Comparison of ENCODE assay signal across 1 fruit fly cellular context in the genomic region with DNA sequence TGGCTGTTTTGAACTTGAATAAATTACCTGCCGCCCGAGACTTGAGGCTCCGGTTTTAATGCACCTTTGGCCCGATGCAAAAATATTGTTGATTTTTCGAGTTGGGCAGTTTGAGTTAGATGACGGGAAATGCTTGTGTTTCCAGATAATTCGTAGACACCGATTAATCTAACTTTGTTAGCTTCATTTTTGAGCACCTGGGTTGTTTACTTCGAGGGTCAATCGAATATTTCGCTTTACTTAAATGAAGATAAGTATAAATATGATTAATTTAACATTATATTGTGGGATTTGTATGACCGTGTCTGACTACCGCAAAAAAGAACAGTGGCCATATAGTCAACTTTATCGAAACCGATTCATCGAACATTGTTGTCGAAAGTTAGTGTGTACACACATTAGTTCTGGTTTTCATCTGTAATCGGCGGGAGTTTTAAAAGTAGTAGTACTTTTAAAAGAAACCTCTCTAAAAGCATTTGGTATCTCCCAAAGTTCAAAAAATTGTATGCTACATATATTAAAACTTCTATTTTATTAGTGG.
TF ChIP-seq lines count a peak whose summit lies in the region.

A gene (minus strand): TSS at position 332 of the 541 bp plus-strand sequence.

TF ChIP-seq in whole organism, embryonic, 481 proteins besides CTCF, POLR2A, EP300 and RAD21 (continued from another document and continues in another):
- TF ChIP-seq CG15269 (tag; optimal IDR thresholded peaks at IDR 0.05; lab: Kevin White, UChicago) = no peak
- TF ChIP-seq nerfin-2 (GFP tag; IDR thresholded peaks at IDR 0.05; lab: Robert Waterston, UW; ENCODE audit: partially characterized antibody) = peak; percentile 73; the same call in 1 of the 2 replicates
- TF ChIP-seq esg (GFP tag; conservative IDR thresholded peaks at IDR 0.05; lab: Robert Waterston, UW) = no peak
- TF ChIP-seq CG6683 (GFP tag; optimal IDR thresholded peaks at IDR 0.05; lab: Kevin White, UChicago) = no peak
- no peak for TF ChIP-seq CkIIα-i1 (GFP tag; IDR thresholded peaks at IDR 0.05; lab: Robert Waterston, UW)
- TF ChIP-seq bowl (GFP tag; IDR thresholded peaks at IDR 0.05; lab: Robert Waterston, UW) = no peak
- TF ChIP-seq CG6813 (GFP tag; optimal IDR thresholded peaks at IDR 0.05; lab: Kevin White, UChicago) = no peak
- TF ChIP-seq bab2 (GFP tag; optimal IDR thresholded peaks at IDR 0.05; lab: Kevin White, UChicago) = no peak
- peak; percentile 72 for TF ChIP-seq YL-1 (GFP tag; optimal IDR thresholded peaks at IDR 0.05; lab: Kevin White, UChicago)
- TF ChIP-seq dimm (GFP tag; IDR thresholded peaks at IDR 0.05; lab: Robert Waterston, UW) = no peak
- TF ChIP-seq CG43689 (GFP tag; IDR thresholded peaks at IDR 0.05; lab: Robert Waterston, UW) = no peak
- TF ChIP-seq sim (GFP tag; IDR thresholded peaks at IDR 0.05; lab: Robert Waterston, UW) = no peak
- TF ChIP-seq Nf-YC (tag; optimal IDR thresholded peaks at IDR 0.05; lab: Kevin White, UChicago) = peak; percentile 24
- no peak for TF ChIP-seq grau (tag; optimal IDR thresholded peaks at IDR 0.05; lab: Kevin White, UChicago)
- no peak for TF ChIP-seq CG34376 (GFP tag; optimal IDR thresholded peaks at IDR 0.05; lab: Kevin White, UChicago)
- no peak for TF ChIP-seq Kr (GFP tag; optimal IDR thresholded peaks at IDR 0.05; lab: Kevin White, UChicago)
- no peak for TF ChIP-seq ac (GFP tag; optimal IDR thresholded peaks at IDR 0.05; lab: Kevin White, UChicago)
- no peak for TF ChIP-seq CG17361 (GFP tag; IDR thresholded peaks at IDR 0.05; lab: Robert Waterston, UW)
- TF ChIP-seq ATbp (GFP tag; optimal IDR thresholded peaks at IDR 0.05; lab: Kevin White, UChicago) = no peak
- TF ChIP-seq E2f2 (GFP tag; IDR thresholded peaks at IDR 0.05; lab: Robert Waterston, UW) = peak; percentile 99
- no peak for TF ChIP-seq CG14050 (GFP tag; IDR thresholded peaks at IDR 0.05; lab: Robert Waterston, UW)
- TF ChIP-seq CG12219 (GFP tag; optimal IDR thresholded peaks at IDR 0.05; lab: Kevin White, UChicago) = no peak
- TF ChIP-seq eve (GFP tag; optimal IDR thresholded peaks at IDR 0.05; lab: Kevin White, UChicago) = peak in 1 of 2 experiments; percentile 79
- TF ChIP-seq CG8924 (tag; optimal IDR thresholded peaks at IDR 0.05; lab: Kevin White, UChicago) = peak; percentile 35
- peak; percentile 100 for TF ChIP-seq CG14710 (tag; optimal IDR thresholded peaks at IDR 0.05; lab: Kevin White, UChicago)
- TF ChIP-seq row (GFP tag; IDR thresholded peaks at IDR 0.05; lab: Robert Waterston, UW) = peak; percentile 17; the same call in 1 of the 3 replicates
- peak in 1 of 2 experiments; percentile 12 for TF ChIP-seq tll (GFP tag; optimal IDR thresholded peaks at IDR 0.05; lab: Kevin White, UChicago)
- peak; percentile 67 for TF ChIP-seq MBD-R2 (GFP tag; IDR thresholded peaks at IDR 0.05; lab: Robert Waterston, UW)
- TF ChIP-seq phol (tag; optimal IDR thresholded peaks at IDR 0.05; lab: Kevin White, UChicago) = peak; percentile 10
- TF ChIP-seq Hmr (GFP tag; optimal IDR thresholded peaks at IDR 0.05; lab: Kevin White, UChicago) = no peak
- TF ChIP-seq CG7963 (GFP tag; IDR thresholded peaks at IDR 0.05; lab: Robert Waterston, UW; ENCODE audit: partially characterized antibody) = peak; percentile 49; the same call in 2 of the 3 replicates
- TF ChIP-seq dm (GFP tag; optimal IDR thresholded peaks at IDR 0.05; lab: Kevin White, UChicago) = no peak
- peak; percentile 38 for TF ChIP-seq sug (tag; optimal IDR thresholded peaks at IDR 0.05; lab: Kevin White, UChicago)
- TF ChIP-seq lov (optimal IDR thresholded peaks at IDR 0.05; lab: Kevin White, UChicago) = no peak
- TF ChIP-seq lov (GFP tag; IDR thresholded peaks at IDR 0.05; lab: Robert Waterston, UW) = no peak
- TF ChIP-seq Ets65A (GFP tag; lab: Kevin White, UChicago) = no peak
- TF ChIP-seq HHEX (GFP tag; optimal IDR thresholded peaks at IDR 0.05; lab: Kevin White, UChicago) = no peak
- no peak for TF ChIP-seq CG32772 (GFP tag; IDR thresholded peaks at IDR 0.05; lab: Robert Waterston, UW)
- no peak for TF ChIP-seq ham (GFP tag; IDR thresholded peaks at IDR 0.05; lab: Robert Waterston, UW)
- no peak for TF ChIP-seq Poxn (GFP tag; IDR thresholded peaks at IDR 0.05; lab: Robert Waterston, UW)
- peak; percentile 60 for TF ChIP-seq CG1603 (tag; optimal IDR thresholded peaks at IDR 0.05; lab: Kevin White, UChicago)
- no peak for TF ChIP-seq croc (GFP tag; conservative IDR thresholded peaks at IDR 0.05; lab: Robert Waterston, UW)
- peak; percentile 84 for TF ChIP-seq gfzf (GFP tag; optimal IDR thresholded peaks at IDR 0.05; lab: Kevin White, UChicago)
- TF ChIP-seq CG18764 (GFP tag; optimal IDR thresholded peaks at IDR 0.05; lab: Kevin White, UChicago) = no peak
- no peak for TF ChIP-seq CG4328 (GFP tag; optimal IDR thresholded peaks at IDR 0.05; lab: Kevin White, UChicago)
- no peak for TF ChIP-seq CG4854 (GFP tag; optimal IDR thresholded peaks at IDR 0.05; lab: Kevin White, UChicago)
- TF ChIP-seq onecut (GFP tag; IDR thresholded peaks at IDR 0.05; lab: Robert Waterston, UW) = 0 out of 2 replicates have a peak, but pooled peaks have one; percentile 3
- TF ChIP-seq pfk (GFP tag; optimal IDR thresholded peaks at IDR 0.05; lab: Kevin White, UChicago) = no peak
- TF ChIP-seq fru (optimal IDR thresholded peaks at IDR 0.05; lab: Kevin White, UChicago) = no peak
- no peak for TF ChIP-seq CG10274 (GFP tag; optimal IDR thresholded peaks at IDR 0.05; lab: Kevin White, UChicago)
- peak; percentile 84 for TF ChIP-seq CG13287 (GFP tag; IDR thresholded peaks at IDR 0.05; lab: Robert Waterston, UW; ENCODE audit: partially characterized antibody)
- TF ChIP-seq ftz-f1 (GFP tag; optimal IDR thresholded peaks at IDR 0.05; lab: Kevin White, UChicago) = no peak
- TF ChIP-seq da (GFP tag; optimal IDR thresholded peaks at IDR 0.05; lab: Kevin White, UChicago) = no peak
- TF ChIP-seq Stat92E (GFP tag; optimal IDR thresholded peaks at IDR 0.05; lab: Kevin White, UChicago) = peak in 1 of 3 experiments; percentile 49
- no peak for TF ChIP-seq vfl (GFP tag; optimal IDR thresholded peaks at IDR 0.05; lab: Kevin White, UChicago)
- TF ChIP-seq crp (GFP tag; optimal IDR thresholded peaks at IDR 0.05; lab: Kevin White, UChicago) = peak in 1 of 2 experiments; percentile 25
- no peak for TF ChIP-seq Rx (GFP tag; IDR thresholded peaks at IDR 0.05; lab: Robert Waterston, UW)
- TF ChIP-seq CG13624 (GFP tag; optimal IDR thresholded peaks at IDR 0.05; lab: Kevin White, UChicago) = no peak
- peak; percentile 68; the same call in 3 of the 4 replicates for TF ChIP-seq Dll (GFP tag; IDR thresholded peaks at IDR 0.05; lab: Robert Waterston, UW; ENCODE audit: partially characterized antibody)
- no peak for TF ChIP-seq CG14860 (GFP tag; IDR thresholded peaks at IDR 0.05; lab: Robert Waterston, UW; ENCODE audit: partially characterized antibody)
- no peak for TF ChIP-seq Hr3 (GFP tag; optimal IDR thresholded peaks at IDR 0.05; lab: Kevin White, UChicago)
- TF ChIP-seq CG12155 (GFP tag; optimal IDR thresholded peaks at IDR 0.05; lab: Kevin White, UChicago) = no peak
- peak; percentile 22 for TF ChIP-seq B-H2 (GFP tag; optimal IDR thresholded peaks at IDR 0.05; lab: Kevin White, UChicago)
- no peak for TF ChIP-seq Awh (GFP tag; IDR thresholded peaks at IDR 0.05; lab: Robert Waterston, UW)
- no peak for TF ChIP-seq zfh1 (GFP tag; IDR thresholded peaks at IDR 0.05; lab: Robert Waterston, UW)
- peak; percentile 54; the same call in 1 of the 2 replicates for TF ChIP-seq tna (GFP tag; IDR thresholded peaks at IDR 0.05; lab: Robert Waterston, UW; ENCODE audit: partially characterized antibody)
- TF ChIP-seq ab (GFP tag; optimal IDR thresholded peaks at IDR 0.05; lab: Kevin White, UChicago) = no peak
- no peak for TF ChIP-seq CG4707 (GFP tag; optimal IDR thresholded peaks at IDR 0.05; lab: Kevin White, UChicago)
- no peak for TF ChIP-seq z (GFP tag; IDR thresholded peaks at IDR 0.05; lab: Robert Waterston, UW)
- no peak for TF ChIP-seq her (GFP tag; optimal IDR thresholded peaks at IDR 0.05; lab: Kevin White, UChicago)
- peak; percentile 69 for TF ChIP-seq HmgZ (tag; optimal IDR thresholded peaks at IDR 0.05; lab: Kevin White, UChicago)
- TF ChIP-seq Bteb2 (GFP tag; optimal IDR thresholded peaks at IDR 0.05; lab: Kevin White, UChicago) = no peak
- TF ChIP-seq CG17186 (GFP tag; optimal IDR thresholded peaks at IDR 0.05; lab: Kevin White, UChicago) = peak; percentile 39
- TF ChIP-seq CG14667 (GFP tag; IDR thresholded peaks at IDR 0.05; lab: Robert Waterston, UW) = no peak
- TF ChIP-seq bsh (GFP tag; optimal IDR thresholded peaks at IDR 0.05; lab: Kevin White, UChicago) = no peak
- no peak for TF ChIP-seq psq (GFP tag; optimal IDR thresholded peaks at IDR 0.05; lab: Kevin White, UChicago)
- no peak for TF ChIP-seq CG9817 (tag; optimal IDR thresholded peaks at IDR 0.05; lab: Kevin White, UChicago)
- TF ChIP-seq HLHmδ (GFP tag; optimal IDR thresholded peaks at IDR 0.05; lab: Kevin White, UChicago) = no peak
- TF ChIP-seq gsb-n (tag; optimal IDR thresholded peaks at IDR 0.05; lab: Kevin White, UChicago) = peak; percentile 70
- TF ChIP-seq Hmx (GFP tag; optimal IDR thresholded peaks at IDR 0.05; lab: Kevin White, UChicago) = no peak
- no peak for TF ChIP-seq CG12071 (GFP tag; optimal IDR thresholded peaks at IDR 0.05; lab: Kevin White, UChicago)
- no peak for TF ChIP-seq H15 (GFP tag; IDR thresholded peaks at IDR 0.05; lab: Robert Waterston, UW)
- no peak for TF ChIP-seq sisA (GFP tag; IDR thresholded peaks at IDR 0.05; lab: Robert Waterston, UW)
- no peak for TF ChIP-seq sens-2 (GFP tag; IDR thresholded peaks at IDR 0.05; lab: Robert Waterston, UW)
- TF ChIP-seq NFAT (GFP tag; IDR thresholded peaks at IDR 0.05; lab: Robert Waterston, UW) = no peak
- no peak for TF ChIP-seq klu (GFP tag; IDR thresholded peaks at IDR 0.05; lab: Robert Waterston, UW)
- no peak for TF ChIP-seq slp2 (GFP tag; optimal IDR thresholded peaks at IDR 0.05; lab: Kevin White, UChicago)
- no peak for TF ChIP-seq aop (GFP tag; IDR thresholded peaks at IDR 0.05; lab: Robert Waterston, UW)
- no peak for TF ChIP-seq CG15073 (GFP tag; optimal IDR thresholded peaks at IDR 0.05; lab: Kevin White, UChicago)
- no peak for TF ChIP-seq CG9727 (GFP tag; optimal IDR thresholded peaks at IDR 0.05; lab: Kevin White, UChicago)
- TF ChIP-seq Hr78 (GFP tag; optimal IDR thresholded peaks at IDR 0.05; lab: Kevin White, UChicago) = no peak
- no peak for TF ChIP-seq sqz (GFP tag; optimal IDR thresholded peaks at IDR 0.05; lab: Kevin White, UChicago)
- no peak for TF ChIP-seq Rfx (GFP tag; IDR thresholded peaks at IDR 0.05; lab: Robert Waterston, UW)
- TF ChIP-seq inv (GFP tag; IDR thresholded peaks at IDR 0.05; lab: Robert Waterston, UW; ENCODE audit: partially characterized antibody) = no peak
- peak; percentile 72 for TF ChIP-seq CG34224 (GFP tag; IDR thresholded peaks at IDR 0.05; lab: Robert Waterston, UW; ENCODE audit: partially characterized antibody)
- no peak for TF ChIP-seq E2f1 (GFP tag; IDR thresholded peaks at IDR 0.05; lab: Robert Waterston, UW)
- TF ChIP-seq cato (GFP tag; optimal IDR thresholded peaks at IDR 0.05; lab: Kevin White, UChicago; ENCODE audit: borderline replicate concordance) = no peak
- TF ChIP-seq Six4 (GFP tag; optimal IDR thresholded peaks at IDR 0.05; lab: Kevin White, UChicago) = no peak
- TF ChIP-seq ranshi (GFP tag; IDR thresholded peaks at IDR 0.05; lab: Robert Waterston, UW) = no peak
- TF ChIP-seq Nf-YB (GFP tag; optimal IDR thresholded peaks at IDR 0.05; lab: Kevin White, UChicago) = no peak
- peak; percentile 29 for TF ChIP-seq CG2712 (tag; optimal IDR thresholded peaks at IDR 0.05; lab: Kevin White, UChicago)
- TF ChIP-seq CG1832 (GFP tag; optimal IDR thresholded peaks at IDR 0.05; lab: Kevin White, UChicago) = no peak
- no peak for TF ChIP-seq CG11093 (GFP tag; IDR thresholded peaks at IDR 0.05; lab: Robert Waterston, UW)
- TF ChIP-seq corto (GFP tag; optimal IDR thresholded peaks at IDR 0.05; lab: Kevin White, UChicago) = no peak
- no peak for TF ChIP-seq CG8290 (GFP tag; optimal IDR thresholded peaks at IDR 0.05; lab: Kevin White, UChicago)
- TF ChIP-seq CG8290 (tag; optimal IDR thresholded peaks at IDR 0.05; lab: Kevin White, UChicago) = peak in 1 of 2 experiments; percentile 23
- no peak for TF ChIP-seq sr (GFP tag; IDR thresholded peaks at IDR 0.05; lab: Robert Waterston, UW)
- 0 out of 2 replicates have a peak, but pooled peaks have one; percentile 35 for TF ChIP-seq sna (GFP tag; IDR thresholded peaks at IDR 0.05; lab: Robert Waterston, UW; ENCODE audit: partially characterized antibody)
- no peak for TF ChIP-seq Meics (GFP tag; optimal IDR thresholded peaks at IDR 0.05; lab: Kevin White, UChicago)
- no peak for TF ChIP-seq CG17359 (tag; optimal IDR thresholded peaks at IDR 0.05; lab: Kevin White, UChicago)
- no peak for TF ChIP-seq CG11695 (GFP tag; IDR thresholded peaks at IDR 0.05; lab: Robert Waterston, UW)
- TF ChIP-seq CG18011 (GFP tag; optimal IDR thresholded peaks at IDR 0.05; lab: Kevin White, UChicago) = no peak
- TF ChIP-seq CG4404 (GFP tag; IDR thresholded peaks at IDR 0.05; lab: Robert Waterston, UW) = no peak
- peak; percentile 85 for TF ChIP-seq CG2116 (GFP tag; optimal IDR thresholded peaks at IDR 0.05; lab: Kevin White, UChicago)
- no peak for TF ChIP-seq seq (GFP tag; IDR thresholded peaks at IDR 0.05; lab: Robert Waterston, UW)
- no peak for TF ChIP-seq CG7839 (tag; optimal IDR thresholded peaks at IDR 0.05; lab: Kevin White, UChicago)
- no peak for TF ChIP-seq Asciz (GFP tag; optimal IDR thresholded peaks at IDR 0.05; lab: Kevin White, UChicago)
- no peak for TF ChIP-seq fu2 (GFP tag; optimal IDR thresholded peaks at IDR 0.05; lab: Kevin White, UChicago)
- TF ChIP-seq CG30020 (tag; optimal IDR thresholded peaks at IDR 0.05; lab: Kevin White, UChicago) = peak; percentile 29
- TF ChIP-seq repo (GFP tag; optimal IDR thresholded peaks at IDR 0.05; lab: Kevin White, UChicago) = no peak
- TF ChIP-seq mld (GFP tag; IDR thresholded peaks at IDR 0.05; lab: Robert Waterston, UW; ENCODE audit: partially characterized antibody) = 0 out of 3 replicates have a peak, but pooled peaks have one; percentile 28
- TF ChIP-seq CG14965 (GFP tag; optimal IDR thresholded peaks at IDR 0.05; lab: Kevin White, UChicago; ENCODE audit: borderline replicate concordance) = no peak
- TF ChIP-seq CG34422 (GFP tag; IDR thresholded peaks at IDR 0.05; lab: Robert Waterston, UW) = no peak
- peak; percentile 59 for TF ChIP-seq Med (GFP tag; lab: Kevin White, UChicago)
- peak; percentile 34 for TF ChIP-seq Lhr (GFP tag; optimal IDR thresholded peaks at IDR 0.05; lab: Kevin White, UChicago)
- TF ChIP-seq Dad (GFP tag; optimal IDR thresholded peaks at IDR 0.05; lab: Kevin White, UChicago) = no peak
- TF ChIP-seq Atf3 (GFP tag; optimal IDR thresholded peaks at IDR 0.05; lab: Kevin White, UChicago) = no peak
- TF ChIP-seq CG10267 (tag; optimal IDR thresholded peaks at IDR 0.05; lab: Kevin White, UChicago) = peak; percentile 44
